Worm (Caenorhabditis elegans) whole organism, late embryonic: ENCODE measurements around the gene nhr-71.

Experiments used
- F13H6.1 ChIP-seq: sonication (generic microtip); optimal IDR thresholded peaks from 2 replicates; lab custom pipeline; 2016; ENCODE audit warnings: missing genetic modification characterization, missing compliant biosample characterization
- T23F11.4 ChIP-seq: fragments of 200-800 bp; sonication (Bioruptor generic); optimal IDR thresholded peaks from 2 replicates; lab custom pipeline; 2018; ENCODE audit warnings: mild to moderate bottlenecking, missing genetic modification characterization, missing compliant biosample characterization
- ama-1 ChIP-seq: fragments of 150-350 bp; optimal IDR thresholded peaks from 2 replicates; lab custom pipeline; 2014
- ceh-14 ChIP-seq: sonication (generic microtip); optimal IDR thresholded peaks from 2 replicates; lab custom pipeline; 2016; ENCODE audit warnings: missing genotype, missing genetic modification characterization, missing compliant biosample characterization
- ceh-22 ChIP-seq: sonication (generic microtip); optimal IDR thresholded peaks from 2 replicates; lab custom pipeline; 2017; ENCODE audit warnings: missing biosample characterization, missing genetic modification characterization
- che-1 ChIP-seq: sonication (generic microtip); optimal IDR thresholded peaks from 2 replicates; lab custom pipeline; 2016; ENCODE audit warnings: mild to moderate bottlenecking, missing genetic modification characterization, missing compliant biosample characterization
- hlh-6 ChIP-seq: sonication (generic microtip); optimal IDR thresholded peaks from 2 replicates; lab custom pipeline; 2016; ENCODE audit warnings: missing genotype, missing genetic modification characterization, missing compliant biosample characterization
- pax-1 ChIP-seq: fragments of 150-350 bp; optimal IDR thresholded peaks from 2 replicates; lab custom pipeline; 2014; ENCODE audit warnings: missing biosample characterization, missing genetic modification characterization
- pha-4 ChIP-seq: fragments of 150-350 bp; optimal IDR thresholded peaks from 2 replicates; lab custom pipeline; 2018; ENCODE audit warnings: missing biosample characterization, missing genetic modification reagents, missing genetic modification characterization
- syd-9 ChIP-seq: sonication (generic microtip); optimal IDR thresholded peaks from 2 replicates; lab custom pipeline; 2016; ENCODE audit warnings: mild to moderate bottlenecking, missing genetic modification characterization, moderate library complexity, missing compliant biosample characterization
- tbx-7 ChIP-seq: sonication (generic microtip); optimal IDR thresholded peaks from 2 replicates; lab custom pipeline; 2016; ENCODE audit warnings: missing genotype, missing genetic modification characterization, missing compliant biosample characterization
- unc-86 ChIP-seq: sonication (generic microtip); optimal IDR thresholded peaks from 2 replicates; lab custom pipeline; 2016; ENCODE audit warnings: missing genetic modification characterization, missing compliant biosample characterization
- zip-5 ChIP-seq: sonication (generic microtip); optimal IDR thresholded peaks from 2 replicates; lab custom pipeline; 2016; ENCODE audit warnings: missing genetic modification characterization, missing compliant biosample characterization

DNA sequence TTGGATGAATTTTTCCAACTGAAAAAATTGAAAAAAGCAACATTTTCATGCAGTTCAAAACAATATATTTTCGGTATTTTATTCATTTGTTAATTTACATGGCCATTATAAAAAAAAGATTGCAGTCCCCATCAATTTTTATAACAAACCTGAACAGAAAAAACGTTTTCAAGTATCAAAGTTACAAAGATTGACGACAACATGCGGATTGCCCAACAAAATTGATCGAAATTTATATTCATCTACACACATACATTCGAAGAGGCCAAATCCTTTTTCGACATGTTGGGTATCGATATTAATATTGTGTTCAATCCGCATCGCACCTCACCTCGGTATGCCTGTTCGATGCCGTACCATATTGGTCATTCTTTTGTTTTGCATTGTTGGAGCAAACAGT, 33.3 kb upstream of the nhr-71 start, which contains the start of gene K11E4.1:
- no peak for TF ChIP-seq unc-86
- no peak for TF ChIP-seq ama-1
- no peak for TF ChIP-seq tbx-7 (tag; lab: Kevin White, UChicago)
- TF ChIP-seq hlh-6 (tag; lab: Kevin White, UChicago): no peak
- no peak for TF ChIP-seq ceh-22 (tag; lab: Kevin White, UChicago)
- no peak for TF ChIP-seq che-1 (tag; lab: Kevin White, UChicago)
- no peak for TF ChIP-seq pha-4 (tag; lab: Kevin White, UChicago)
- TF ChIP-seq pax-1 (tag; lab: Kevin White, UChicago): no peak
- TF ChIP-seq syd-9 (tag; lab: Kevin White, UChicago): no peak
- no peak for TF ChIP-seq T23F11.4 (GFP tag; lab: Kevin White, UChicago)
- no peak for TF ChIP-seq ceh-14 (tag; lab: Kevin White, UChicago)
- TF ChIP-seq zip-5 (tag; lab: Kevin White, UChicago): no peak
- TF ChIP-seq F13H6.1 (tag; lab: Kevin White, UChicago): no peak
